Fruit fly (Drosophila melanogaster) whole organism, embryonic: ENCODE data around the gene kirre.

Experiments
- Abd-B ChIP-seq: fragments of 200-800 bp; sonication (Bioruptor generic); optimal IDR thresholded peaks from 2 replicates; lab custom pipeline; 2018; ENCODE audit warnings: missing biosample characterization, mild to moderate bottlenecking, missing genetic modification characterization, moderate library complexity
- Awh ChIP-seq: fragments of 200-800 bp; sonication (Bioruptor generic); IDR thresholded peaks from 2 replicates; pipeline ENCODE4, ENCODE4 v1.3.6; 2022; ENCODE audit warnings: missing biosample characterization, missing genetic modification characterization
- CG10321 ChIP-seq: fragments of 200-800 bp; sonication (Bioruptor generic); IDR thresholded peaks from 2 replicates; pipeline ENCODE4 v1.3.6; 2022; ENCODE audit warnings: missing biosample characterization, missing genetic modification characterization
- CG10543 ChIP-seq: fragments of 200-800 bp; sonication (Bioruptor generic); optimal IDR thresholded peaks from 3 replicates; lab custom pipeline; 2017; ENCODE audit warnings: missing biosample characterization, mild to moderate bottlenecking, missing genetic modification characterization, moderate library complexity
- CG10565 ChIP-seq: fragments of 200-800 bp; sonication (Bioruptor generic); optimal IDR thresholded peaks from 3 replicates; lab custom pipeline; 2016; ENCODE audit warnings: missing biosample characterization, mild to moderate bottlenecking, missing genetic modification characterization
- CG12236 ChIP-seq: fragments of 200-800 bp; sonication (Bioruptor generic); optimal IDR thresholded peaks from 2 replicates; lab custom pipeline; 2016; ENCODE audit warnings: missing biosample characterization, missing genetic modification characterization
- CG12769 ChIP-seq: fragments of 200-800 bp; sonication (Bioruptor generic); optimal IDR thresholded peaks from 2 replicates; lab custom pipeline; 2019; ENCODE audit warnings: missing biosample characterization, mild to moderate bottlenecking, missing genetic modification characterization, moderate library complexity
- CG17361 ChIP-seq: fragments of 200-800 bp; sonication (Bioruptor generic); IDR thresholded peaks from 3 replicates; pipeline ENCODE4 v1.3.6; 2022; ENCODE audit warnings: missing biosample characterization, missing genetic modification characterization
- CG18476 ChIP-seq: fragments of 200-800 bp; sonication (Bioruptor generic); optimal IDR thresholded peaks from 2 replicates; lab custom pipeline; 2016; ENCODE audit warnings: missing biosample characterization, mild to moderate bottlenecking, missing genetic modification characterization
- CG42726 ChIP-seq: fragments of 200-800 bp; sonication (Bioruptor generic); IDR thresholded peaks from 2 replicates; pipeline ENCODE4 v1.3.6; 2022; ENCODE audit warnings: missing biosample characterization, missing genetic modification characterization; ENCODE audit not compliant: partially characterized antibody
- CG4854 ChIP-seq: fragments of 200-800 bp; sonication (Bioruptor generic); optimal IDR thresholded peaks from 2 replicates; lab custom pipeline; 2016; ENCODE audit warnings: missing biosample characterization, missing genetic modification characterization, inconsistent platforms
- CG5180 ChIP-seq: fragments of 200-800 bp; sonication (Bioruptor generic); optimal IDR thresholded peaks from 3 replicates; lab custom pipeline; 2017; ENCODE audit warnings: missing biosample characterization, missing genetic modification characterization, mild to moderate bottlenecking, moderate library complexity, missing genetic modification reagents
- CG8281 ChIP-seq: fragments of 200-800 bp; sonication (Bioruptor generic); optimal IDR thresholded peaks from 2 replicates; lab custom pipeline; 2018; ENCODE audit warnings: missing biosample characterization, mild to moderate bottlenecking, missing genetic modification characterization, moderate library complexity
- Deaf1 ChIP-seq: fragments of 200-800 bp; optimal IDR thresholded peaks from 3 replicates; lab custom pipeline; 2019; ENCODE audit warnings: missing biosample characterization, mild to moderate bottlenecking, missing genetic modification characterization, moderate library complexity
- Dek ChIP-seq: fragments of 200-800 bp; sonication (Bioruptor generic); optimal IDR thresholded peaks from 3 replicates; lab custom pipeline; 2019; ENCODE audit warnings: missing biosample characterization, mild to moderate bottlenecking, missing genetic modification characterization, moderate library complexity
- Fer3 ChIP-seq: fragments of 200-800 bp; sonication (Bioruptor generic); optimal IDR thresholded peaks from 2 replicates; lab custom pipeline; 2018; ENCODE audit warnings: missing biosample characterization, mild to moderate bottlenecking, missing genetic modification characterization, moderate library complexity
- Jarid2 ChIP-seq: fragments of 200-800 bp; sonication (Bioruptor generic); optimal IDR thresholded peaks from 3 replicates; lab custom pipeline; 2017; ENCODE audit warnings: mild to moderate bottlenecking, missing biosample characterization, missing genetic modification reagents, missing genetic modification characterization
- Med ChIP-seq: fragments of 200-800 bp; sonication (Bioruptor generic); peaks from one replicate; lab custom pipeline; 2016; ENCODE audit warnings: missing biosample characterization, missing genetic modification characterization, mild to moderate bottlenecking, inconsistent platforms, moderate library complexity
- Myb ChIP-seq: fragments of 200-800 bp; sonication (Bioruptor generic); optimal IDR thresholded peaks from 2 replicates; lab custom pipeline; 2016; ENCODE audit warnings: missing biosample characterization, missing genetic modification characterization
- NC2α ChIP-seq: fragments of 200-800 bp; sonication (Bioruptor generic); optimal IDR thresholded peaks from 2 replicates; lab custom pipeline; 2016; ENCODE audit warnings: missing biosample characterization, missing genetic modification characterization
- Opbp ChIP-seq: fragments of 200-800 bp; sonication (Bioruptor generic); IDR thresholded peaks from 3 replicates; pipeline ENCODE4 v1.3.6; 2022; ENCODE audit warnings: missing biosample characterization, missing genetic modification characterization; ENCODE audit not compliant: partially characterized antibody
- Six4 ChIP-seq: fragments of 200-800 bp; sonication (Bioruptor generic); optimal IDR thresholded peaks from 2 replicates; lab custom pipeline; 2016; ENCODE audit warnings: missing biosample characterization, missing genetic modification characterization
- Xrp1 ChIP-seq: fragments of 200-800 bp; sonication (Bioruptor generic); IDR thresholded peaks from 2 replicates; pipeline ENCODE4 v1.3.6; 2022; ENCODE audit warnings: missing biosample characterization, missing genetic modification characterization
- abd-A ChIP-seq: fragments of 200-800 bp; sonication (Bioruptor generic); optimal IDR thresholded peaks from 3 replicates; lab custom pipeline; 2019; ENCODE audit warnings: missing biosample characterization, mild to moderate bottlenecking, missing genetic modification characterization, moderate library complexity
- chm ChIP-seq: fragments of 200-800 bp; sonication (Bioruptor generic); IDR thresholded peaks from 2 replicates; pipeline ENCODE4 v1.3.6; 2022; ENCODE audit warnings: missing biosample characterization, missing genetic modification characterization
- ci ChIP-seq: fragments of 200-800 bp; sonication (Bioruptor generic); IDR thresholded peaks from 3 replicates; pipeline ENCODE4 v1.3.6; 2022; ENCODE audit warnings: missing biosample characterization, missing genetic modification characterization
- gcm2 ChIP-seq: fragments of 200-800 bp; sonication (Bioruptor generic); optimal IDR thresholded peaks from 2 replicates; lab custom pipeline; 2016; ENCODE audit warnings: missing biosample characterization, missing genetic modification characterization
- kni ChIP-seq: fragments of 200-800 bp; sonication (Bioruptor generic); optimal IDR thresholded peaks from 3 replicates; lab custom pipeline; 2017; ENCODE audit warnings: mild to moderate bottlenecking, missing biosample characterization, missing genetic modification reagents, missing genetic modification characterization
- mld ChIP-seq: fragments of 200-800 bp; sonication (Bioruptor generic); IDR thresholded peaks from 3 replicates; pipeline ENCODE4 v1.3.6; 2022; ENCODE audit warnings: missing biosample characterization, missing genetic modification characterization; ENCODE audit not compliant: partially characterized antibody
- nau ChIP-seq: fragments of 200-800 bp; sonication (Bioruptor generic); optimal IDR thresholded peaks from 3 replicates; lab custom pipeline; 2017; ENCODE audit warnings: missing biosample characterization, mild to moderate bottlenecking, missing genetic modification characterization, missing genetic modification reagents
- oc ChIP-seq: fragments of 200-800 bp; sonication (Bioruptor generic); optimal IDR thresholded peaks from 2 replicates; lab custom pipeline; 2018; ENCODE audit warnings: missing biosample characterization, mild to moderate bottlenecking, missing genetic modification characterization, moderate library complexity
- prd ChIP-seq, 3 experiments: fragments of >200 bp in 2 of 3; fragments of 200-800 bp in 1 of 3; sonication (Bioruptor generic) in 1 of 3; optimal IDR thresholded peaks in 2 of 3; IDR thresholded peaks in 1 of 3; 2 replicates in 2 of 3; 3 replicates in 1 of 3; pipeline versions ENCODE4 v1.3.6 to Lab custom; 2017 to 2022; ENCODE audit warnings: missing biosample characterization in 1 of 3, missing genetic modification characterization in 1 of 3
- pros ChIP-seq: fragments of 200-800 bp; sonication (Bioruptor generic); optimal IDR thresholded peaks from 3 replicates; lab custom pipeline; 2019; ENCODE audit warnings: missing biosample characterization, mild to moderate bottlenecking, missing genetic modification characterization, moderate library complexity
- sd ChIP-seq: fragments of 200-800 bp; sonication (Bioruptor generic); optimal IDR thresholded peaks from 3 replicates; lab custom pipeline; 2018; ENCODE audit warnings: missing biosample characterization, mild to moderate bottlenecking, missing genetic modification characterization, moderate library complexity
- sens ChIP-seq: fragments of 200-800 bp; sonication (Bioruptor generic); peaks from one replicate; lab custom pipeline; 2016; ENCODE audit warnings: missing biosample characterization, missing genetic modification characterization
- sqz ChIP-seq: fragments of 200-800 bp; sonication (Bioruptor generic); optimal IDR thresholded peaks from 3 replicates; lab custom pipeline; 2018; ENCODE audit warnings: missing biosample characterization, mild to moderate bottlenecking, missing genetic modification characterization
- sr ChIP-seq: fragments of 200-800 bp; sonication (Bioruptor generic); IDR thresholded peaks from 3 replicates; pipeline ENCODE4 v1.3.6; 2022; ENCODE audit warnings: missing biosample characterization, missing genetic modification characterization
- stwl ChIP-seq: fragments of 200-800 bp; sonication (Bioruptor generic); optimal IDR thresholded peaks from 3 replicates; lab custom pipeline; 2018; ENCODE audit warnings: missing biosample characterization, mild to moderate bottlenecking, missing genetic modification characterization, moderate library complexity
- trem ChIP-seq: fragments of 200-800 bp; optimal IDR thresholded peaks from 3 replicates; lab custom pipeline; 2019; ENCODE audit warnings: missing biosample characterization, mild to moderate bottlenecking, missing genetic modification characterization, moderate library complexity
- trh ChIP-seq: fragments of 200-800 bp; sonication (Bioruptor generic); optimal IDR thresholded peaks from 2 replicates; lab custom pipeline; 2016; ENCODE audit warnings: missing biosample characterization, missing genetic modification characterization
- vvl ChIP-seq: fragments of 200-800 bp; sonication (Bioruptor generic); IDR thresholded peaks from 2 replicates; pipeline ENCODE4 v1.3.6; 2022; ENCODE audit warnings: missing biosample characterization, missing genetic modification characterization
- wek ChIP-seq: fragments of 200-800 bp; sonication (Bioruptor generic); optimal IDR thresholded peaks from 3 replicates; lab custom pipeline; 2018; ENCODE audit warnings: missing biosample characterization, mild to moderate bottlenecking, missing genetic modification characterization, moderate library complexity
- zfh1 ChIP-seq: fragments of 200-800 bp; sonication (Bioruptor generic); IDR thresholded peaks from 3 replicates; pipeline ENCODE4 v1.3.6; 2022; ENCODE audit warnings: missing biosample characterization, missing genetic modification characterization

Gene kirre

dm6 chrX:2963790-2964335 is 223.7 kb downstream of the kirre start:
- TF ChIP-seq sd, result peak; percentile 69
- TF ChIP-seq Dek (tag; lab: Kevin White, UChicago), result no peak
- TF ChIP-seq kni (GFP tag; lab: Kevin White, UChicago), result peak; percentile 7
- TF ChIP-seq CG4854 (GFP tag; lab: Kevin White, UChicago), result no peak
- peak; percentile 17 for TF ChIP-seq pros (GFP tag; lab: Kevin White, UChicago)
- TF ChIP-seq CG12236 (GFP tag; lab: Kevin White, UChicago), result no peak
- TF ChIP-seq CG12769 (tag; lab: Kevin White, UChicago), result peak; percentile 17
- TF ChIP-seq CG10543 (GFP tag; lab: Kevin White, UChicago), result peak; percentile 21
- TF ChIP-seq Six4 (GFP tag; lab: Kevin White, UChicago), result no peak
- no peak for TF ChIP-seq prd (optimal IDR thresholded peaks at IDR 0.05; lab: Kevin White, UChicago)
- no peak for TF ChIP-seq prd (GFP tag; IDR thresholded peaks at IDR 0.05; lab: Robert Waterston, UW)
- peak; percentile 70 for TF ChIP-seq abd-A (tag; lab: Kevin White, UChicago)
- peak; percentile 64 for TF ChIP-seq vvl
- TF ChIP-seq Abd-B (GFP tag; lab: Kevin White, UChicago), result no peak
- TF ChIP-seq wek, result no peak
- peak; percentile 52; the same call in 2 of the 3 replicates for TF ChIP-seq sr
- TF ChIP-seq Fer3, result no peak
- peak; percentile 70 for TF ChIP-seq oc (tag; lab: Kevin White, UChicago)

dm6 chrX:2964678-2965231 is 224.6 kb downstream of the kirre start:
- no peak for TF ChIP-seq CG18476 (GFP tag; lab: Kevin White, UChicago)
- peak; percentile 33 for TF ChIP-seq kni (GFP tag; lab: Kevin White, UChicago)
- peak; percentile 81 for TF ChIP-seq sens (GFP tag; lab: Kevin White, UChicago)
- peak; percentile 46 for TF ChIP-seq abd-A (tag; lab: Kevin White, UChicago)
- TF ChIP-seq sqz (GFP tag; lab: Kevin White, UChicago), result peak; percentile 77
- 0 out of 3 replicates have a peak, but pooled peaks have one; percentile 9 for TF ChIP-seq zfh1 (GFP tag; lab: Robert Waterston, UW)

- TF ChIP-seq NC2α (GFP tag; lab: Kevin White, UChicago) (no peak), CG10321 (no peak), CG8281 (peak; percentile 94), mld (no peak), sr (0 out of 3 replicates have a peak, but pooled peaks have one; percentile 46), Med (GFP tag; lab: Kevin White, UChicago) (peak; percentile 49), CG5180 (GFP tag; lab: Kevin White, UChicago) (peak; percentile 13), Myb (GFP tag; lab: Kevin White, UChicago) (no peak), sd (no peak)
- TF ChIP-seq, all 482 proteins: peak for 4
Measured at dm6 chrX:2969039-2969438, 228.9 kb downstream of the kirre start.

dm6 chrX:2973593-2973992 is 233.4 kb downstream of the kirre start, which contains the start of gene rst:
TSS of gene rst (minus strand) at chrX:2973834.
- 0 out of 3 replicates have a peak, but pooled peaks have one; percentile 32 for TF ChIP-seq Opbp (GFP tag; lab: Robert Waterston, UW)
- TF ChIP-seq CG8281, result no peak
- TF ChIP-seq trem, result no peak
- TF ChIP-seq CG42726, result peak; percentile 54; the same call in 1 of the 2 replicates
- peak; percentile 24 for TF ChIP-seq stwl (tag; lab: Kevin White, UChicago)
- TF ChIP-seq Deaf1 (tag; lab: Kevin White, UChicago), result peak; percentile 85
- peak; percentile 89 for TF ChIP-seq Jarid2 (GFP tag; lab: Kevin White, UChicago)
- TF ChIP-seq ci (GFP tag; lab: Robert Waterston, UW), result peak; percentile 37; the same call in 1 of the 3 replicates
- peak; percentile 44; the same call in 1 of the 2 replicates for TF ChIP-seq Awh
- peak; percentile 68 for TF ChIP-seq Med (GFP tag; lab: Kevin White, UChicago)
- TF ChIP-seq CG10565 (GFP tag; lab: Kevin White, UChicago), result no peak
- peak; percentile 92 for TF ChIP-seq chm (GFP tag; lab: Robert Waterston, UW)
- TF ChIP-seq gcm2, result no peak
- TF ChIP-seq trh (GFP tag; lab: Kevin White, UChicago), result no peak
- TF ChIP-seq Xrp1 (GFP tag; lab: Robert Waterston, UW), result no peak
- TF ChIP-seq vvl, result peak; percentile 40
- peak; percentile 28 for TF ChIP-seq nau (GFP tag; lab: Kevin White, UChicago)
- 0 out of 3 replicates have a peak, but pooled peaks have one; percentile 20 for TF ChIP-seq CG17361 (GFP tag; lab: Robert Waterston, UW)
